Worm (Caenorhabditis elegans) whole organism, L4 larva: ENCODE measurements around the gene spp-22.

Experiments
- F37D6.2 ChIP-seq: sonication (generic microtip); optimal IDR thresholded peaks from 2 replicates; lab custom pipeline; 2016; ENCODE audit warnings: mild to moderate bottlenecking, missing genetic modification characterization, missing compliant biosample characterization
- F44E2.7 ChIP-seq: fragments of 200-800 bp; sonication (Bioruptor generic); IDR thresholded peaks from 2 replicates; pipeline ENCODE4 v2.1.2; 2022; ENCODE audit warnings: missing genetic modification characterization, missing compliant biosample characterization
- F49E8.2 ChIP-seq: sonication (generic microtip); optimal IDR thresholded peaks from 2 replicates; lab custom pipeline; 2016; ENCODE audit warnings: missing compliant biosample characterization, mild to moderate bottlenecking, missing genetic modification characterization, borderline replicate concordance
- R02D3.7 ChIP-seq: fragments of 150-350 bp; sonication (generic microtip); optimal IDR thresholded peaks from 3 replicates; lab custom pipeline; 2014; ENCODE audit warnings: missing biosample characterization, missing genetic modification characterization
- T26A8.4 ChIP-seq: fragments of 200-800 bp; sonication (Bioruptor generic); IDR thresholded peaks from 2 replicates; pipeline ENCODE4 v1.3.6; 2022; ENCODE audit warnings: missing genetic modification characterization, missing compliant biosample characterization
- Y105C5A.15 ChIP-seq: fragments of 200-800 bp; sonication (Bioruptor generic); IDR thresholded peaks from 2 replicates; pipeline ENCODE4 v1.3.6; 2022; ENCODE audit warnings: missing genetic modification characterization, missing compliant biosample characterization
- Y75B8A.6 ChIP-seq: fragments of 200-800 bp; sonication (Bioruptor generic); IDR thresholded peaks from 2 replicates; pipeline ENCODE4 v1.3.6; 2022; ENCODE audit warnings: missing genetic modification reagents, missing genetic modification characterization, missing compliant biosample characterization
- ZK337.2 ChIP-seq: fragments of 200-800 bp; sonication (Bioruptor generic); IDR thresholded peaks from 2 replicates; pipeline ENCODE4 v1.3.6; 2022; ENCODE audit warnings: missing genetic modification reagents, missing genetic modification characterization, missing compliant biosample characterization
- ama-1 ChIP-seq: fragments of 150-350 bp; optimal IDR thresholded peaks from 2 replicates; lab custom pipeline; 2014; ENCODE audit warnings: inconsistent platforms, mixed read lengths
- attf-4 ChIP-seq: sonication (generic microtip); optimal IDR thresholded peaks from 3 replicates; lab custom pipeline; 2017; ENCODE audit warnings: missing biosample characterization, missing genetic modification characterization
- ceh-20 ChIP-seq: fragments of 200-800 bp; sonication (Bioruptor generic); IDR thresholded peaks from 2 replicates; pipeline ENCODE4 v1.3.6; 2022; ENCODE audit warnings: missing genetic modification reagents, missing genetic modification characterization, missing compliant biosample characterization
- ceh-28 ChIP-seq: fragments of 150-350 bp; optimal IDR thresholded peaks from 2 replicates; lab custom pipeline; 2014; ENCODE audit warnings: missing biosample characterization, missing genetic modification reagents, missing genetic modification characterization
- ceh-44 ChIP-seq: fragments of 200-800 bp; sonication (Bioruptor generic); IDR thresholded peaks from 2 replicates; pipeline ENCODE4 v1.3.6; 2022; ENCODE audit warnings: missing genetic modification reagents, missing genetic modification characterization, missing compliant biosample characterization
- ces-1 ChIP-seq: fragments of 150-350 bp; sonication (generic microtip); optimal IDR thresholded peaks from 4 replicates; lab custom pipeline; 2014; ENCODE audit warnings: missing biosample characterization, missing genetic modification reagents, missing genetic modification characterization
- ctbp-1 ChIP-seq: fragments of 200-800 bp; sonication (Bioruptor generic); IDR thresholded peaks from 2 replicates; pipeline ENCODE4 v1.3.6; 2022; ENCODE audit warnings: missing genetic modification reagents, missing genetic modification characterization, missing compliant biosample characterization
- daf-12 ChIP-seq: fragments of 150-350 bp; optimal IDR thresholded peaks from 2 replicates; lab custom pipeline; 2014; ENCODE audit warnings: missing biosample characterization, missing genetic modification reagents, missing genetic modification characterization
- daf-16 ChIP-seq, 3 experiments: sonication (generic microtip); optimal IDR thresholded peaks; 2 replicates each; lab custom pipeline; 2016 to 2017; ENCODE audit warnings: missing genetic modification characterization in 3 of 3, missing genetic modification reagents in 3 of 3, mild to moderate bottlenecking in 2 of 3, missing compliant biosample characterization in 2 of 3, missing biosample characterization in 1 of 3, moderate library complexity in 1 of 3
- daf-19 ChIP-seq: fragments of 200-800 bp; sonication (Bioruptor generic); conservative IDR thresholded peaks from 2 replicates; pipeline ENCODE4 v1.3.6; 2022; ENCODE audit warnings: missing genetic modification characterization, missing compliant biosample characterization
- daf-8 ChIP-seq: fragments of 200-800 bp; sonication (Bioruptor generic); IDR thresholded peaks from 2 replicates; pipeline ENCODE4 v1.3.6; 2022; ENCODE audit warnings: missing genetic modification characterization, missing compliant biosample characterization
- dmd-8 ChIP-seq: fragments of 200-800 bp; sonication (Bioruptor generic); IDR thresholded peaks from 2 replicates; pipeline ENCODE4 v1.3.6; 2022; ENCODE audit warnings: missing genetic modification characterization, missing compliant biosample characterization
- dmd-9 ChIP-seq: fragments of 200-800 bp; sonication (Bioruptor generic); IDR thresholded peaks from 2 replicates; pipeline ENCODE4 v1.3.6; 2022; ENCODE audit warnings: missing genetic modification reagents, missing genetic modification characterization, missing compliant biosample characterization
- duxl-1 ChIP-seq: sonication (generic microtip); optimal IDR thresholded peaks from 2 replicates; lab custom pipeline; 2016; ENCODE audit warnings: mild to moderate bottlenecking, missing genetic modification characterization, moderate library complexity, missing compliant biosample characterization; ENCODE audit not compliant: poor library complexity
- egl-27 ChIP-seq: sonication (generic microtip); optimal IDR thresholded peaks from 3 replicates; lab custom pipeline; 2017; ENCODE audit warnings: missing biosample characterization, missing genetic modification reagents, missing genetic modification characterization
- fkh-10 ChIP-seq: fragments of 150-350 bp; optimal IDR thresholded peaks from 2 replicates; lab custom pipeline; 2014; ENCODE audit warnings: missing biosample characterization, missing genetic modification reagents, missing genetic modification characterization
- fos-1 ChIP-seq: fragments of 150-350 bp; optimal IDR thresholded peaks from 2 replicates; lab custom pipeline; 2014; ENCODE audit warnings: missing biosample characterization, missing genetic modification characterization
- gei-8 ChIP-seq: fragments of 200-800 bp; sonication (Bioruptor generic); optimal IDR thresholded peaks from 2 replicates; lab custom pipeline; 2018; ENCODE audit warnings: mild to moderate bottlenecking, missing genetic modification characterization, missing compliant biosample characterization
- hif-1 ChIP-seq, 2 experiments: sonication (generic microtip); optimal IDR thresholded peaks; 2 replicates each; lab custom pipeline; 2016 to 2017; ENCODE audit warnings: missing compliant biosample characterization in 2 of 2, missing genetic modification characterization in 2 of 2, missing genetic modification reagents in 2 of 2, missing genotype in 2 of 2, mild to moderate bottlenecking in 1 of 2
- lin-13 ChIP-seq: fragments of 150-350 bp; optimal IDR thresholded peaks from 2 replicates; lab custom pipeline; 2014; ENCODE audit warnings: missing biosample characterization, missing genetic modification reagents, missing genetic modification characterization
- lin-29 ChIP-seq: fragments of 200-800 bp; sonication (Bioruptor generic); IDR thresholded peaks from 2 replicates; pipeline ENCODE4 v1.3.6; 2022; ENCODE audit warnings: missing genetic modification reagents, missing genetic modification characterization, missing compliant biosample characterization
- lir-3 ChIP-seq: sonication (generic microtip); optimal IDR thresholded peaks from 2 replicates; lab custom pipeline; 2016; ENCODE audit warnings: mild to moderate bottlenecking, missing genetic modification characterization, missing compliant biosample characterization
- madf-5 ChIP-seq, 2 experiments: fragments of 200-800 bp; sonication (Bioruptor generic); IDR thresholded peaks; 2 replicates each; pipeline ENCODE4 v1.3.6; 2022; ENCODE audit warnings: missing compliant biosample characterization in 2 of 2, missing genetic modification characterization in 2 of 2
- mep-1 ChIP-seq: fragments of 150-350 bp; sonication (generic microtip); optimal IDR thresholded peaks from 3 replicates; lab custom pipeline; 2014; ENCODE audit warnings: missing biosample characterization, missing genetic modification characterization
- mes-2 ChIP-seq: sonication (generic microtip); optimal IDR thresholded peaks from 2 replicates; lab custom pipeline; 2016; ENCODE audit warnings: missing genotype, mild to moderate bottlenecking, missing genetic modification characterization, missing compliant biosample characterization; ENCODE audit not compliant: poor library complexity, severe bottlenecking
- mxl-3 ChIP-seq: fragments of 200-800 bp; sonication (Bioruptor generic); optimal IDR thresholded peaks from 2 replicates; lab custom pipeline; 2018; ENCODE audit warnings: mild to moderate bottlenecking, missing genetic modification characterization, missing compliant biosample characterization
- nhr-10 ChIP-seq: fragments of 150-350 bp; optimal IDR thresholded peaks from 2 replicates; lab custom pipeline; 2014; ENCODE audit warnings: missing biosample characterization, missing genetic modification characterization
- nhr-102 ChIP-seq: sonication (generic microtip); optimal IDR thresholded peaks from 2 replicates; lab custom pipeline; 2016; ENCODE audit warnings: mild to moderate bottlenecking, missing genetic modification characterization, moderate library complexity, missing compliant biosample characterization
- nhr-111 ChIP-seq: fragments of 200-800 bp; sonication (Bioruptor generic); optimal IDR thresholded peaks from 2 replicates; lab custom pipeline; 2018; ENCODE audit warnings: mild to moderate bottlenecking, missing genetic modification characterization, missing compliant biosample characterization
- nhr-237 ChIP-seq: sonication (generic microtip); optimal IDR thresholded peaks from 2 replicates; lab custom pipeline; 2017; ENCODE audit warnings: missing biosample characterization, missing genetic modification characterization
- nhr-25 ChIP-seq: sonication (generic microtip); optimal IDR thresholded peaks from 2 replicates; lab custom pipeline; 2017; ENCODE audit warnings: missing genetic modification characterization, mild to moderate bottlenecking, missing compliant biosample characterization, antibody characterized with exemption, moderate library complexity, borderline replicate concordance; ENCODE audit not compliant: insufficient read depth
- nhr-28 ChIP-seq: fragments of 150-350 bp; optimal IDR thresholded peaks from 2 replicates; lab custom pipeline; 2014; ENCODE audit warnings: missing biosample characterization, missing genetic modification characterization
- nhr-41 ChIP-seq: fragments of 200-800 bp; sonication (Bioruptor generic); IDR thresholded peaks from 2 replicates; pipeline ENCODE4 v1.3.6; 2022; ENCODE audit warnings: missing genetic modification reagents, missing genetic modification characterization, missing compliant biosample characterization
- nhr-77 ChIP-seq: fragments of 150-350 bp; optimal IDR thresholded peaks from 2 replicates; lab custom pipeline; 2014; ENCODE audit warnings: missing biosample characterization, missing genetic modification characterization
- php-3 ChIP-seq: fragments of 200-800 bp; sonication (Bioruptor generic); IDR thresholded peaks from 2 replicates; pipeline ENCODE4 v1.3.6; 2022; ENCODE audit warnings: missing genetic modification reagents, missing genetic modification characterization, missing compliant biosample characterization
- pqm-1 ChIP-seq: sonication (generic microtip); optimal IDR thresholded peaks from 2 replicates; lab custom pipeline; 2017; ENCODE audit warnings: missing biosample characterization, missing genetic modification characterization
- set-16 ChIP-seq: fragments of 200-800 bp; sonication (Bioruptor generic); IDR thresholded peaks from 2 replicates; pipeline ENCODE4 v1.3.6; 2022; ENCODE audit warnings: missing genetic modification reagents, missing genetic modification characterization, missing compliant biosample characterization
- spr-1 ChIP-seq: sonication (generic microtip); optimal IDR thresholded peaks from 2 replicates; lab custom pipeline; 2016; ENCODE audit warnings: mild to moderate bottlenecking, missing genetic modification characterization, missing compliant biosample characterization
- tag-97 ChIP-seq: fragments of 200-800 bp; sonication (Bioruptor generic); IDR thresholded peaks from 2 replicates; pipeline ENCODE4 v1.3.6; 2022; ENCODE audit warnings: missing genetic modification characterization, missing compliant biosample characterization
- unc-39 ChIP-seq: sonication (generic microtip); optimal IDR thresholded peaks from 2 replicates; lab custom pipeline; 2017; ENCODE audit warnings: missing biosample characterization, missing genetic modification characterization
- unc-62 ChIP-seq, 3 experiments: fragments of 150-350 bp in 1 of 3; sonication (generic microtip); optimal IDR thresholded peaks in 2 of 3; peaks in 1 of 3; 1 replicate in 1 of 3; 2 replicates in 2 of 3; lab custom pipeline; 2014 to 2017; ENCODE audit warnings: missing biosample characterization in 3 of 3, missing genetic modification characterization in 3 of 3, missing genetic modification reagents in 3 of 3, missing genotype in 1 of 3
- zfp-2 ChIP-seq: sonication (generic microtip); optimal IDR thresholded peaks from 2 replicates; lab custom pipeline; 2016; ENCODE audit warnings: mild to moderate bottlenecking, missing genetic modification characterization, missing compliant biosample characterization
- zip-2 ChIP-seq: fragments of 150-350 bp; optimal IDR thresholded peaks from 2 replicates; lab custom pipeline; 2014; ENCODE audit warnings: missing biosample characterization, missing genetic modification characterization

Gene spp-22

ce11 chrX:7181627-7182026, 29.9 kb upstream of the spp-22 start (continued):
- TF ChIP-seq mep-1 (peak; percentile 99), php-3 (peak; percentile 89), mxl-3 (GFP tag; lab: Kevin White, UChicago) (peak; percentile 90), zip-2 (peak; percentile 86), ctbp-1 (GFP tag; lab: Robert Waterston, UW) (no peak), nhr-77 (tag; lab: Kevin White, UChicago) (peak; percentile 99), daf-12 (tag; lab: Kevin White, UChicago) (no peak), T26A8.4 (GFP tag; lab: Robert Waterston, UW) (peak; percentile 97), unc-62 (GFP tag; optimal IDR thresholded peaks at IDR 0.05 in 1 of 2; lab: Kevin White, UChicago) (peak in 1 of 2 experiments; percentile 95), unc-62 (tag; optimal IDR thresholded peaks at IDR 0.05; lab: Kevin White, UChicago) (peak; percentile 64), Y75B8A.6 (GFP tag; lab: Robert Waterston, UW) (no peak), daf-8 (GFP tag; lab: Robert Waterston, UW) (0 out of 2 replicates have a peak, but pooled peaks have one; percentile 16), dmd-8 (GFP tag; lab: Robert Waterston, UW) (no peak), duxl-1 (tag; lab: Kevin White, UChicago) (peak; percentile 97), F37D6.2 (tag; lab: Kevin White, UChicago) (peak; percentile 86), Y105C5A.15 (GFP tag; lab: Robert Waterston, UW) (no peak), lir-3 (tag; lab: Kevin White, UChicago) (peak; percentile 1), lin-13 (GFP tag; lab: Kevin White, UChicago) (peak; percentile 84), nhr-102 (tag; lab: Kevin White, UChicago) (peak; percentile 98), zfp-2 (tag; lab: Kevin White, UChicago) (peak; percentile 47), set-16 (no peak), daf-16 (GFP tag; optimal IDR thresholded peaks at IDR 0.05; lab: Kevin White, UChicago) (peak; percentile 76 to 91), daf-16 (tag; optimal IDR thresholded peaks at IDR 0.05; lab: Kevin White, UChicago) (peak; percentile 86), fkh-10 (no peak), nhr-111 (no peak), R02D3.7 (tag; lab: Kevin White, UChicago) (no peak), tag-97 (no peak), ceh-28 (tag; lab: Kevin White, UChicago) (peak; percentile 38), daf-19 (no peak), nhr-25 (tag; lab: Kevin White, UChicago) (peak; percentile 91), egl-27 (no peak), unc-39 (tag; lab: Kevin White, UChicago) (no peak), ZK337.2 (GFP tag; lab: Robert Waterston, UW) (no peak), nhr-10 (peak; percentile 65), dmd-9 (no peak), madf-5 (GFP tag; IDR thresholded peaks at IDR 0.05; lab: Robert Waterston, UW) (no peak), nhr-41 (GFP tag; lab: Robert Waterston, UW) (no peak), F49E8.2 (tag; lab: Kevin White, UChicago) (no peak), ama-1 (lab: Kevin White, UChicago) (no peak), spr-1 (tag; lab: Kevin White, UChicago) (peak; percentile 88), attf-4 (tag; lab: Kevin White, UChicago) (no peak), nhr-28 (tag; lab: Kevin White, UChicago) (peak; percentile 95), hif-1 (tag; optimal IDR thresholded peaks at IDR 0.05; lab: Kevin White, UChicago) (peak in 1 of 2 experiments; percentile 51), fos-1 (tag; lab: Kevin White, UChicago) (peak; percentile 60), mes-2 (tag; lab: Kevin White, UChicago) (no peak), pqm-1 (tag; lab: Kevin White, UChicago) (peak; percentile 41), F44E2.7 (GFP tag; lab: Robert Waterston, UW) (no peak), ces-1 (peak; percentile 12), ceh-44 (GFP tag; lab: Robert Waterston, UW) (no peak), ceh-20 (peak; percentile 83), gei-8 (no peak), lin-29 (GFP tag; lab: Robert Waterston, UW) (peak; percentile 90), nhr-237 (tag; lab: Kevin White, UChicago) (peak; percentile 72)
